Fruit fly (Drosophila melanogaster) whole organism, larva: ENCODE data around the gene Scm.
"Not testable (repeated sequence)": the region's sequence is repeated elsewhere in the genome, so short reads cannot be mapped to it uniquely, and the experiment has no call there.

ENCODE experiments used
- noc ChIP-seq: fragments of 200-800 bp; sonication (Bioruptor generic); optimal IDR thresholded peaks from 3 replicates; lab custom pipeline; 2019; ENCODE audit warnings: missing biosample characterization, mild to moderate bottlenecking, missing genetic modification characterization, moderate library complexity

Gene Scm

dm6 chr3R:9637361-9637760 lies at the start of gene Scm:
Gene Scm (minus strand): TSS chr3R:9637611.
- no peak for TF ChIP-seq noc (tag; lab: Kevin White, UChicago)

DNA sequence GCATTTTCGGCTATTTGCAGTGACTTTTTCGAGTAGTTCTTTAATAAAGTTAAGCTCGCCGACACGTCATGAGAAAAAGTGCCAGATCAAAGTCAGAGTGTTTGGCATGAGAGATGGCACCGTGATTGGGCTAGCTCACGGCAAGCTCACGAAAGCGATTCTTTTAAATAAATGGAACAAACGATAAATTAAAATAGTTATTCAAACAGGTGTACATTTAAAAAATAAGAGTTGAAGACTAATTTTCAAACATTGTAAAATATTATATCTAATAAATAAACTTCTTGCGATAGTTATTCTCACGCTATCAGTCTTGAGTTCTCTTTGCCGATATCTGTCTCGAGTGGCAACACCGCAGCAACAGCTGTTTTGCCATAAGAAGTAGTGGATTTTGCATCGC lies 48.0 kb upstream of the Scm start, which contains the start of the genes eca and CG18542:
TSS of gene eca (minus strand) at position 101 of the 400 bp plus-strand sequence.
TSS of gene CG18542 (plus strand) at position 385 of the 400 bp plus-strand sequence.
- not testable (repeated sequence) for TF ChIP-seq noc (tag; lab: Kevin White, UChicago)

DNA sequence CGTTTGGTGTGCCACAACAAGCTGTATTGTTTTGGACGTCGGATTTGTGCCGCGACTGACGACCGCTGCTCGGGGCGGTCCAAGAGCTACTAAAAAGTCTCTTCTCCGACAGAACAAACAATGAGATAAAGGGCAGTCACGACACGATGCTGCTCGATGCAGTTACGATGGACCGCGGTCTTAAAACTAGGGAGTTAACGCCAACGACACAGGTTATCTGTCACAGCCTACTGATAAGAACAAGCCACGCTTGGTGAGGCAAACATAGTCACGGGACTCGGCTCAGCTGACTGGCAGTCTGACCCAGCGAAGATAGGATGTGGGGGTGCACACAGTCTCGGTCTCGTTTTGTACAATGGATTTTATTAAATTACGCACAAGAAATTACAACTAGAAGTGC lies 46.7 kb upstream of the Scm start, which contains the start of gene CG9444:
TSS of gene CG9444 (minus strand) at position 140 of the 400 bp plus-strand sequence.
- TF ChIP-seq noc (tag; lab: Kevin White, UChicago) = no peak

DNA sequence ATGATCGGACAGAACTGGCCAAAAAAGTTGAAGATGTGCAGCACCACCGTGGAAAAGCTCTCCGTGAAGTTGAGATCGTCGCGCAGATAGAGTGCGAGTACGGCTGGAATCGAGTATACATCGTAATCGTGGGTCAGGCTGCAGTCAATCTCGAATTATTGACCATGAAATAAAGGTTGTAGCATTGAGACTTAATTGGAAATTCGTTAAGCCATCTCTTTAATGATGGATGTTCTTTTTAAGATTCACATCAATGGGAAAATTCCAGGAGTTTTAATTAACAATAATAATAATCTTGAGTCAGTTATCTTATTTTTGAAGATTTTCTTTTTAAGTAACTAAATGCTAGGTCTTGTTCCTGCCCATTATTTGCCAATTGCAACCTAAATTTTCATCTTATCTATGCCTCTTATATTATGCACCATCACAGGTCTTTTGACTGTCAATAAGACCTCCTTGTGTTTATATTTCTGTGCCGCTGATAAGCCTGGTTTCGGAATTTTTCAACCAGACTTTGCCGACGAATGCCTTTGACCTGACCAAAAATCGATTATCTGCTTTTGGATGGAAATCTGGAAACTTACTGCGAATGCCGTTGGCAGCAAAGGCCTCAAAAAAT lies 45.8 kb upstream of the Scm start:
- TF ChIP-seq noc (tag; lab: Kevin White, UChicago) = no peak

dm6 chr3R:9679746-9680145 lies 42.3 kb upstream of the Scm start, which contains the start of gene nmdyn-D7:
Gene nmdyn-D7 (plus strand): TSS chr3R:9679939.
- no peak for TF ChIP-seq noc (tag; lab: Kevin White, UChicago)

DNA sequence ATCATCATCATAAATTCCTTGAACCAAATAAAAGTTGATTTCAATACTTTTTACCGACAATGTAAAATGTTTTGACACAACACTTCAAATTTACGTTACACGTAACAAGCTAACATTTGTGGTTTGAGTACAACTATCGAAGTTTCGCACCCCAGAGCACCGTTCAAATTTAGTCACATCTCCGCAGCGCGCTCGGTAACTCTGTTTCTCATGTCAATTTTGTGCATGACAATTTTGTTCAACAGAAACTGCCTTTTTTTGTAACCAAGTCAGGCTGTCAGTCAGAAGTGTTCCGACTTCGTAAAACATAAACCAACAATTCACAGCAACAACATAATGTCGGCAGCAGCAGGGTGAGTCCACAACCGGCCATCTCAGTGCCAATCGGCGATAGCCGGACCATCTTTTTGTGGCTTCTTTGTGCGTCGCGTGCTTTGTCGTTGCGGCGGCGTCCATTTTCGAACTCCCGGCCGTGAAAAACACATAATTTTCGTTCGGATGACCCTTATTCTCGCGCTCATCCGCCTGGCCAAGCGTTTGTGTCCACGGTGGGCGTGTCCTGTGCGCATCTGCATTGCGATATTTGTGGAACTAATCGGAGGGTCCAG lies 40.4 kb upstream of the Scm start, which contains the start of gene p23:
TSS of gene p23 (plus strand) at position 194 of the 608 bp plus-strand sequence.
- no peak for TF ChIP-seq noc (tag; lab: Kevin White, UChicago)

- no peak for TF ChIP-seq noc (tag; lab: Kevin White, UChicago)
These were observed 37.7 kb upstream of the Scm start, which contains the start of gene Nepl12 for dm6 chr3R:9674968-9675573. Gene Nepl12 (plus strand): TSS chr3R:9675523.

DNA sequence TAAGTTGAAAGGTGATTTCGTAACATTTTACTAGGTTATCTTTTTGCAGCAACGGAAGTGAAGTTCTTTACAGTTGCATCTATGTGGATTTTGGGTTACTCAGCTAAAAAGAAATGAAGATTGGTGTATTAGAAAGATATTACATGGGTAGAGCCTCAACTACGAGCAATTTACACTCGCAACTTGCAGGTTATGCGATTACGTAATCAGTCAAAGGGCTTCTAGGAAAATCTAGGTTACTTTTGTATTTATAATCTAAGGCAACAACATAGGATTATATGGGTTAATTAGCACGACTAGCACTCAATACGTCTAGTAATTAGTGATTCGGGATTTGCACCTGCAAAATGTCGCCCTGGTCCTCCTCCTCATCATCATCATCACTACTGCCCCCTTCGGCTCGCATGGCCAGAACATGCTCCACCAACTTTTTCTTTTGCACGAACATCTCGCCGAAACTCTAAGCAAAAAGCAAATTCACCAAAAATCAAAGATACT lies 36.8 kb upstream of the Scm start, which contains the start of gene Dhc1:
TSS of gene Dhc1 (minus strand) at position 448 of the 498 bp plus-strand sequence.
- TF ChIP-seq noc (tag; lab: Kevin White, UChicago) = no peak

DNA sequence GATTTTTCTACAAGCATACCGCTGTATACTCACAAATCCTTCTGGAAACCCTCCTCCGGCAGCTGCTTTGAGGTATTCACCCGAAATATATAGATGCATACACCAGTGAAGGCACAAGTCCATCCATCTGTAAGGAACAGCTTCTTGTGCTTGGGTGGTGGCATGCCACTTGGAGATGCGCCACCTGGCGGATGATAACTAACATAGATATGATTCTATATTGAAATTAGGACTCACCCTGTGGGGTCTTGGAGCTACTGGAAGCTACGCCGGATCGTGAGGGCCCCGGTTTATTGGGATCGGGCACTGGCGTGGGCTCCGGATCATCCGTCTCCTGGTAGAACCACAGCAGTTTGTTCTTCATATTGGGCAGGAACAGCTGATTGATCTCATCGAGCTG lies 35.8 kb upstream of the Scm start:
- TF ChIP-seq noc (tag; lab: Kevin White, UChicago) = no peak

dm6 chr3R:9665405-9665804 lies 28.0 kb upstream of the Scm start:
- TF ChIP-seq noc (tag; lab: Kevin White, UChicago) = no peak

- TF ChIP-seq noc (tag; lab: Kevin White, UChicago) = peak; percentile 68
These were observed 8.8 kb upstream of the Scm start, which contains the start of gene Fst for dm6 chr3R:9646104-9646707. Gene Fst (minus strand): TSS chr3R:9646154.

dm6 chr3R:9644620-9645019 lies 7.2 kb upstream of the Scm start:
- TF ChIP-seq noc (tag; lab: Kevin White, UChicago) = no peak

dm6 chr3R:9643977-9644376 lies 6.6 kb upstream of the Scm start:
- TF ChIP-seq noc (tag; lab: Kevin White, UChicago) = no peak

DNA sequence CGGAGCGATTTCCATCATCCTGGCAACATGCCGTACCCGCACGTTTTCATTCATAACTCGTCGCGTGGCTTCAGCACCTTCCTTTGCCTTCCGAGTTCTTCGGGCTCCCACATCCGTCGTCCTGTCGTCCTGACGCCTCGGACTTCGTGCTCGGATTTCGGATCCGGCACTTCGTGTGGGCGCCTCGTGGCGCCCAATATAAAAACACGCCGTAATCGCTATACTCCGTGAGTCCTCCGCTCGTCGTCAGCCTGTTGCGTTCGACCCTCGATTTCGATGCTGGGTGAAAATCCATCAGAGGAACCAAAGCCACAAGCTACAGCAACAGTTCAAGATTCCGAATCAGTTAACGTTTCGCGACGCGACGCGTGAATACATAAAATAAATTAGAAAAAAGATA lies 2.9 kb upstream of the Scm start:
- no peak for TF ChIP-seq noc (tag; lab: Kevin White, UChicago)

dm6 chr3R:9637882-9638281 lies 471 bp upstream of the Scm start, which contains the start of gene Dh44:
Gene Dh44 (plus strand): TSS chr3R:9638182.
- no peak for TF ChIP-seq noc (tag; lab: Kevin White, UChicago)
